Fruit fly (Drosophila melanogaster) whole organism: ENCODE data around the gene qm.

Experiments
- CG8478 ChIP-seq: fragments of >200 bp; optimal IDR thresholded peaks from 2 replicates; lab custom pipeline; 2018; ENCODE audit warnings: inconsistent platforms
- Dll ChIP-seq: fragments of >200 bp; optimal IDR thresholded peaks from 2 replicates; lab custom pipeline; 2017
- EcR ChIP-seq, 2 experiments: fragments of >200 bp; optimal IDR thresholded peaks; 2 replicates each; lab custom pipeline; 2017; ENCODE audit warnings: missing biosample characterization in 2 of 2, missing genetic modification characterization in 2 of 2, missing genetic modification reagents in 2 of 2
- pan ChIP-seq: fragments of >200 bp; optimal IDR thresholded peaks from 2 replicates; lab custom pipeline; 2017
- psq ChIP-seq: fragments of >200 bp; optimal IDR thresholded peaks from 2 replicates; lab custom pipeline; 2017
- usp ChIP-seq: fragments of >200 bp; optimal IDR thresholded peaks from 2 replicates; lab custom pipeline; 2017; ENCODE audit warnings: missing biosample characterization, missing genetic modification characterization, mixed read lengths

qm gene

DNA sequence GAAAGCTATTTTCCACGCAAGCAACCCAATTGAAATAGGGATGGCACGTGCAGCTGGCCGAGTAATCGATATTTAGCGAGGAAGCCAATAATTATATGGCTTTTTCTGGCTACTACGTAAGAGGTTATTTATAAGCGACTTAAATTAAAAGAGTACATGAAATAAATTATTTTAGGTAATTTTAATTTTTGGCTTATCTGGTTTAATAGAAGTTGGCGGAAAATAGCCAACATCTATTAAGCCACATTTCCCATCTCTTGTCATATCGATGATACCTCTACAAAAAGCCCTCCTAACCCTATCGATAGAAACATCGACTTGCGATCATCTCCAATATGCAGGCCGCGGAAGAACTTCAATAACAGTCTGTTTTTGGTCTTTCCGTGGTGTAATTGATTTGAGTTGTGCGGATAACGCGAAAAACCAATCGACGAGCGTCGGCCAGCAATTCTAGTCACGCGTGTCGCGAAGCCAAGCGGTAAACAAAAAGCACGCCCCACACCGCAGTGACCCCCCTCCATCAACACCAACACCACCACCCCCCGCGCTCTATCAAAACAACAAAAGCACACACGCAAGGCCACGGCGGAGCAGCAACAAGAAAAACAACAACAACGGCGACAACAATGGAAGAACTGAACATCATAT, at the start of gene qm, which contains the start of gene Srp19:
Gene qm (plus strand): TSS at position 330 of the 648 bp plus-strand sequence.
Gene Srp19 (minus strand): TSS at position 51 of the 648 bp plus-strand sequence.
- TF ChIP-seq usp (GFP tag; lab: Kevin White, UChicago) (no peak), pan (lab: Kevin White, UChicago) (no peak), psq (lab: Kevin White, UChicago) (no peak), Dll (no peak), CG8478 (lab: Kevin White, UChicago) (no peak), EcR (GFP tag; optimal IDR thresholded peaks at IDR 0.05; lab: Kevin White, UChicago) (no peak)

- TF ChIP-seq Dll (no peak), pan (lab: Kevin White, UChicago) (no peak), usp (GFP tag; lab: Kevin White, UChicago) (no peak), EcR (GFP tag; optimal IDR thresholded peaks at IDR 0.05; lab: Kevin White, UChicago) (no peak), psq (lab: Kevin White, UChicago) (no peak), CG8478 (lab: Kevin White, UChicago) (no peak)
Observed at dm6 chr3L:7300660-7301059, 47.5 kb upstream of the qm start.

DNA sequence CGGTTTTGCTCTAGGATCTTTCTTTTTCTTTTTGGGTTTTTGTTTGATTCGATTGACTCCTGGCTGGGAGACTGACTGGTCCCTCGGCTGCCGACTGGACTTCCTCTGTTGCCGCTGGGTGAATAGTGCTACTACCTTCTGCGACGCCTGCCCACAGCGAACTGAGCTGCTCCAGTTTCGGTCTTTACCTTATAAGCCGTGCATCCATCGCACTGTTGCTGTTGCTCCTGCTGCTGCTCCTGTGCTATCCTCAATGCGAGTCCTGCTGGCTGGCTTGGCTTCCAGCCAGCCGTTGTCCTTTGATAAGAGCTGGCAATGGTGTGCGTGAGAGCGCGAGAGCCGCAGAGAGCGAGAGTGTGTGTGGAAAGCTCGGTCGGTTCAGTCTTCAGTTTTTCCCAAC, 35.4 kb upstream of the qm start, which contains the start of gene unc-13-4A:
Gene unc-13-4A (minus strand): TSS at position 143 of the 400 bp plus-strand sequence.
- TF ChIP-seq pan (lab: Kevin White, UChicago) (no peak), Dll (no peak), CG8478 (lab: Kevin White, UChicago) (no peak), usp (GFP tag; lab: Kevin White, UChicago) (no peak), EcR (GFP tag; optimal IDR thresholded peaks at IDR 0.05; lab: Kevin White, UChicago) (no peak), psq (lab: Kevin White, UChicago) (no peak)

dm6 chr3L:7313559-7314132, 34.5 kb upstream of the qm start:
- TF ChIP-seq usp (GFP tag; lab: Kevin White, UChicago), result no peak
- TF ChIP-seq EcR (GFP tag; optimal IDR thresholded peaks at IDR 0.05; lab: Kevin White, UChicago), result no peak
- no peak for TF ChIP-seq psq (lab: Kevin White, UChicago)
- TF ChIP-seq CG8478 (lab: Kevin White, UChicago), result no peak
- no peak for TF ChIP-seq Dll
- no peak for TF ChIP-seq pan (lab: Kevin White, UChicago)

DNA sequence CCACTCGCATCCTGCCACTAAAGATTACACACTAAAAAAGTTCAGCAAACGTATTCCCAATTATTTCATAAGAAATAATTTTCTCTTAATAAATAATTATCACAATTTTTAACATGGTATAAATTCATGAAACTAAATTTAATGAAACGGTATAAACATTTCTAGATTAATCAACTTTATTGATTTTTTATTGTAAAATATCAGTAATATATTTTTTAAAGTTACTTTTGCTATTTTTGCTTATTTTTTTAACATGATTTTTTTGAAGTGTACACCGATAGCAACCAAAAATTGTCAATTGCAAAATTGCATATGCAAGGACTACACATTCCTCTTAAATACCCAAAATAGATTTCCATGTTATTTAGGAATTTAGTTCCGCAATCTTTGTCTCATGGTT, 34.0 kb upstream of the qm start:
- no peak for TF ChIP-seq EcR (GFP tag; optimal IDR thresholded peaks at IDR 0.05; lab: Kevin White, UChicago)
- no peak for TF ChIP-seq psq (lab: Kevin White, UChicago)
- TF ChIP-seq usp (GFP tag; lab: Kevin White, UChicago), result no peak
- TF ChIP-seq pan (lab: Kevin White, UChicago), result no peak
- TF ChIP-seq Dll, result no peak
- TF ChIP-seq CG8478 (lab: Kevin White, UChicago), result no peak

DNA sequence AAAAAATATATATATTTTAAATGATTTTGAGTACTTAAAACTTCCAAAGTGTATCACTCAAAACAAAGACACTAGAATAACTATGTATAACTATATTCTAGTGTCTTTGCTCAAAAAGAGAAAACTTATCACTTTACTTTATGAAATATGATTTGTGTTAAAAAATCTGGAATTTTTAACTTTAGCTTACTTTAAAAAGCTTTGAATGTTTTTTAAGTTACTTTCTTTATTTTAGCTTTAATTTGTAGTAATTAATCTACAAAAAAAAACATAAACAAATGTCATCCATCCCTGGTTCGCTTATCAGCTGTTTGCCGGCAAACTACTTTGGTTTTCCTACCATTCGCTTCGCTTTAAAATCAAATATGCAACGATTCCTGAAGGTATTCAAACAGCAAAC, 28.3 kb upstream of the qm start, which contains the start of gene CG8607:
Gene CG8607 (plus strand): TSS at position 301 of the 400 bp plus-strand sequence.
- no peak for TF ChIP-seq psq (lab: Kevin White, UChicago)
- TF ChIP-seq CG8478 (lab: Kevin White, UChicago), result no peak

DNA sequence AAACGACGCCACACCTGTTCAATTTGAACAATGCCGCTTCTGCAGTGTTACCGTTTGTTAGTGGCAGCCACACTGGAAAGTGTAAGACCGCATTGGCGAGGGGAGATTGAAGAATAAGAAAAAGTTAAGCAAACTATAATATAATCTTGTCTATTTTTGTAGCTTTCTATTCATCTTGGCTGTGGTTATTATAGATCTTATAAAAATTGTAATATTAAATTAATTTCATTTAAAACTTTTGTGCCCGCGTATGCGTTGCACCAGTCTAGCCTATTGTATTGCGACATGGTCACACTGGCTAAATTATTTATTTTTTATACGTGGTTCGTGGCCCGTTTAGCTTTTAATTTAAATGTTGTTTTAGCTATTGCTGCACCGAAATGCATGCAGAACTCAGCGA, 24.8 kb upstream of the qm start, which contains the start of the genes RhoGEF4 and Rint1:
Gene RhoGEF4 (minus strand): TSS at position 64 of the 400 bp plus-strand sequence.
Gene Rint1 (plus strand): TSS at position 272 of the 400 bp plus-strand sequence.
- no peak for TF ChIP-seq Dll
- TF ChIP-seq CG8478 (lab: Kevin White, UChicago), result no peak
- no peak for TF ChIP-seq pan (lab: Kevin White, UChicago)
- TF ChIP-seq EcR (GFP tag; optimal IDR thresholded peaks at IDR 0.05; lab: Kevin White, UChicago), result no peak
- TF ChIP-seq psq (lab: Kevin White, UChicago), result no peak

DNA sequence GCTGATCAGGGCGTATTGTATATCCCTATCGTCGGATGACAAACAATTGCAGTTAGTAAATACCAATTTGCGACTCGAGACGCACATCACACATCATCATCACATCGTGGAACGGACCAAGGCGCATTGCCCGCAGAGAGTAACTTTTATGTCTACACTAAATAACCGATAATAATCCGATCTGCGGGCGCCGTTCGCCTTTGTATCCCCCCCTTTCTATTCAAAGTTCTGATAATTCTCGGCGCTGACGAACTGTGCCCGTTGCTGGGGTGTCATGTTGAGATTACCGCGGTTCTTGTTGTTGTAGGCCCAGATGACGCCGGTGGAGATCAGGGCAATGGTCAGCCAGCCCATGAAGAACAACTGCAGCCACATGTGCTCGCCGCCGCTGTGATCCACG, 21.4 kb upstream of the qm start:
- TF ChIP-seq psq (lab: Kevin White, UChicago), result no peak
- TF ChIP-seq EcR (GFP tag; optimal IDR thresholded peaks at IDR 0.05; lab: Kevin White, UChicago), result no peak
- TF ChIP-seq CG8478 (lab: Kevin White, UChicago), result no peak
- no peak for TF ChIP-seq usp (GFP tag; lab: Kevin White, UChicago)
- TF ChIP-seq Dll, result no peak
- no peak for TF ChIP-seq pan (lab: Kevin White, UChicago)

DNA sequence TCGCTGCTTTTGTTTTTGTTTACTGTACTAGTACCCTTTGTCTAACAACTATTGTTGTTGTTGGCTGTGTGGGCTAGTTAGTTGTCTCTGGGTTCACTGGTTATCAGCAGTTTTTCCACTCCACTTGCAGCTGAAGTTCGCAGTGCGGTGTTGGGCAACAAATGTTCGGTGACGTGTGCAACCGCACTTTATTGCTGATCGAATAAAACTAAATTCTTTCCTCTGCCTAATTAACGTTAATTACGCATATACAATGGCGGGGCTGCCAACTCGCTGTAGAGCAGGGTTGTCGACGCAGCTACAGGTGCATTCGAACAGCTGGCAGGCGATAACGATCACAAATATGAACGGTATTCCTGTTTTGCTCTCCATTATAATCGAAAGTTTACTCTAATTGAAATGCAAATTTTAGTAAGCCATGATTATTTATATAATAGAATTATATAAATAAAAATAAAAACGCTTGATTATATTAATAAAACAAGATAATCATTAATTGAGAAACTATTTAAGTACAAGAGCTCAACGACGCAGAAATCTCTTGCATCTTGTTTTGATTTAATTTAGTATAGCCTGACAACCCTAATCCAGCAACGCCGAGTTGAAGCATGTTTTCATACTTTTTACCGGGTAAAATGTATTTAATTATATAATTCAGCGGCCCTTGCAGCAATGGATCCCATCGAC, 19.4 kb upstream of the qm start, which contains the start of the genes mrva, CG42307 and mus312:
Gene mrva (minus strand): TSS at position 276 of the 687 bp plus-strand sequence.
Gene CG42307 (plus strand): TSS at position 566 of the 687 bp plus-strand sequence.
Gene mus312 (plus strand): TSS at position 566 of the 687 bp plus-strand sequence.
- no peak for TF ChIP-seq EcR (GFP tag; optimal IDR thresholded peaks at IDR 0.05; lab: Kevin White, UChicago)
- TF ChIP-seq usp (GFP tag; lab: Kevin White, UChicago), result no peak
- no peak for TF ChIP-seq pan (lab: Kevin White, UChicago)
- no peak for TF ChIP-seq psq (lab: Kevin White, UChicago)
- TF ChIP-seq CG8478 (lab: Kevin White, UChicago), result no peak
- TF ChIP-seq Dll, result no peak

DNA sequence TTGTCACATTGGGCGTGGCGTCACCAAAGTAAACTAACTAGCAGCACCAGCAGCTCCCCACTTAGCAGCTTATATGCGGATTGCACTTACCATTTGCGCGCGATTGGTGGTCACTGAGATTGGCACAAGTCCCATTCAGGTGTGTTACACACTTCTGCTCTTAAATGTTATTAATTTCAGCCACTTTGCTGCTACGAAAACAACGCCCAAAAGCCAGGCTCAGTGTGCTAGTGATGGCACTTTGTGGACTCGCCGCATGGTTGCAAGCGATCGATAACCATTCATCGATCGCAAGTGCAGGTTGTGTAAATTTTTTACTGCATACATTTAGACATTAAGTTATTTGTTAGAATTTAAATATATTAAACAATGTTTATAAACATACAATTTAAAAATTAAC, 13.1 kb upstream of the qm start, which contains the start of the genes wrm1 and wrm2:
Gene wrm1 (minus strand): TSS at position 237 of the 400 bp plus-strand sequence.
Gene wrm2 (minus strand): TSS at position 237 of the 400 bp plus-strand sequence.
- TF ChIP-seq CG8478 (lab: Kevin White, UChicago), result no peak
- no peak for TF ChIP-seq usp (GFP tag; lab: Kevin White, UChicago)
- no peak for TF ChIP-seq Dll
- no peak for TF ChIP-seq pan (lab: Kevin White, UChicago)
- no peak for TF ChIP-seq psq (lab: Kevin White, UChicago)
- TF ChIP-seq EcR (GFP tag; optimal IDR thresholded peaks at IDR 0.05; lab: Kevin White, UChicago), result no peak

dm6 chr3L:7338786-7339185, 9.3 kb upstream of the qm start:
- TF ChIP-seq pan (lab: Kevin White, UChicago) (no peak), EcR (GFP tag; optimal IDR thresholded peaks at IDR 0.05; lab: Kevin White, UChicago) (no peak), Dll (no peak), CG8478 (lab: Kevin White, UChicago) (no peak), usp (GFP tag; lab: Kevin White, UChicago) (no peak)
